Fruit fly (Drosophila melanogaster): Measurements from ENCODE around the gene Diap1.

Diap1 gene

DNA sequence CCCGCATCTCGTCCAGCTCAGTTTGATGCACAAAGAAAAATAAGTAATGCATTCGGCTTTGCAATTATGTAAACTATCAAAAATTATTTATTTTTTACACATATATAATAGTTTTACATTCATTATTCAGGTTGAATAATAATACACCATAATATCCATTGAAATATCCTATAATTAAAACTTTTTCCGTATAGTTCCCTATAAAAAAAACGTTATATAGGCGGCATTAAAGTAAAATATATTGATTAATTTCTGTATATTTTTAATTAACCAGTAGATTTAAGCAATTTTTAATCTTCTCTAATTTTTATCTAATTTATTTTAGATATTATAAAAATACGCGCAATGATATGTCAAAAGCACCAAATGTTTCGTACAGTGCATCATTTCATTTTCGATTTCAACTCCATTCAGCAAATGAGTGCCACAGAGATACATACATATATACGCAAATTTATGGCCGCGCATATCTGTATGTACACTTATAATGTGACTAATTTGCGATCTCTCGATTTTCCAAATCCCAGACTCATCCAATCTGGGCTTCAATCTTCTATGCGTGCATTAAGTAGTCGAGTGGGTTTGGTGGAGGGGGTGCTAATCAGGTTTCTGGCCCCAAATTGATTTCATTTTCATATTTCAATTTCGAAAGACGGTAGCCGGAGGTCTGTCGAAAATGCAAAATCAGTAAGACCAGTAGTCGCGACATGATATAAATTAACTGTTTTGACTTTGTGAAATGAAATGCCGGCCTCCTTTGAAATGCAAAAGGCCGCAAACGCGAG lies 37.4 kb downstream of the Diap1 start (continued):
- TF ChIP-seq H15 (GFP tag; IDR thresholded peaks at IDR 0.05), result no peak
- TF ChIP-seq CG11398 (GFP tag; optimal IDR thresholded peaks at IDR 0.05), result no peak
- TF ChIP-seq chm (GFP tag; IDR thresholded peaks at IDR 0.05), result no peak
- no peak for TF ChIP-seq pum (GFP tag; optimal IDR thresholded peaks at IDR 0.05)
- no peak for TF ChIP-seq zfh1 (GFP tag; IDR thresholded peaks at IDR 0.05)
- TF ChIP-seq CG14710 (tag; optimal IDR thresholded peaks at IDR 0.05), result peak; percentile 48
- no peak for TF ChIP-seq CG1024 (GFP tag; IDR thresholded peaks at IDR 0.05)
- TF ChIP-seq CG9932 (GFP tag; IDR thresholded peaks at IDR 0.05), result no peak
- no peak for TF ChIP-seq Usf (GFP tag; optimal IDR thresholded peaks at IDR 0.05)
- no peak for TF ChIP-seq pzg (GFP tag; optimal IDR thresholded peaks at IDR 0.05)
- no peak for TF ChIP-seq mld (GFP tag; IDR thresholded peaks at IDR 0.05; ENCODE audit: partially characterized antibody)
- peak in 1 of 2 experiments; percentile 3 for TF ChIP-seq bsh (GFP tag; optimal IDR thresholded peaks at IDR 0.05)
- no peak for TF ChIP-seq CG7963 (GFP tag; IDR thresholded peaks at IDR 0.05; ENCODE audit: partially characterized antibody)
- no peak for TF ChIP-seq ac (GFP tag; optimal IDR thresholded peaks at IDR 0.05)
- no peak for TF ChIP-seq HHEX (GFP tag; optimal IDR thresholded peaks at IDR 0.05)
- no peak for TF ChIP-seq CG12659 (GFP tag; optimal IDR thresholded peaks at IDR 0.05)
- peak; percentile 28 for TF ChIP-seq Oli (tag; optimal IDR thresholded peaks at IDR 0.05)
- no peak for TF ChIP-seq CG9797 (GFP tag; optimal IDR thresholded peaks at IDR 0.05)
- no peak for TF ChIP-seq pfk (GFP tag; optimal IDR thresholded peaks at IDR 0.05)
- peak; percentile 42 for TF ChIP-seq CG15269 (tag; optimal IDR thresholded peaks at IDR 0.05)
- TF ChIP-seq seq (GFP tag; IDR thresholded peaks at IDR 0.05), result no peak
- no peak for TF ChIP-seq Jarid2 (GFP tag; optimal IDR thresholded peaks at IDR 0.05)
- TF ChIP-seq lbe (GFP tag; optimal IDR thresholded peaks at IDR 0.05), result no peak
- TF ChIP-seq CG8478 (optimal IDR thresholded peaks at IDR 0.05), result no peak
- TF ChIP-seq CG2120 (GFP tag; optimal IDR thresholded peaks at IDR 0.05), result no peak
- no peak for TF ChIP-seq Bdp1 (GFP tag; optimal IDR thresholded peaks at IDR 0.05)
- peak; percentile 33 for TF ChIP-seq Ssrp (tag; optimal IDR thresholded peaks at IDR 0.05)
- no peak for TF ChIP-seq CG17359 (tag; optimal IDR thresholded peaks at IDR 0.05)
- TF ChIP-seq Ada2b (GFP tag; IDR thresholded peaks at IDR 0.05), result no peak
- TF ChIP-seq grau (tag; optimal IDR thresholded peaks at IDR 0.05), result peak; percentile 39
- peak; percentile 60 for TF ChIP-seq dmrt11E (tag; optimal IDR thresholded peaks at IDR 0.05)
- TF ChIP-seq CG18262 (tag; optimal IDR thresholded peaks at IDR 0.05), result peak; percentile 70
- TF ChIP-seq CG7357 (GFP tag; IDR thresholded peaks at IDR 0.05), result no peak
- no peak for TF ChIP-seq Drgx (GFP tag; IDR thresholded peaks at IDR 0.05)
- TF ChIP-seq CTCF (GFP tag; optimal IDR thresholded peaks at IDR 0.05), result no peak
- TF ChIP-seq sisA (GFP tag; IDR thresholded peaks at IDR 0.05), result no peak
- no peak for TF ChIP-seq sob (GFP tag; IDR thresholded peaks at IDR 0.05)
- no peak for TF ChIP-seq psq (GFP tag; optimal IDR thresholded peaks at IDR 0.05)
- no peak for TF ChIP-seq knrl (GFP tag; IDR thresholded peaks at IDR 0.05; ENCODE audit: partially characterized antibody)
- no peak for TF ChIP-seq klu (GFP tag; IDR thresholded peaks at IDR 0.05)
- no peak for TF ChIP-seq CG18599 (GFP tag; optimal IDR thresholded peaks at IDR 0.05)
- peak; percentile 80 for TF ChIP-seq CG17361 (GFP tag; IDR thresholded peaks at IDR 0.05)
- TF ChIP-seq Vsx1 (GFP tag; optimal IDR thresholded peaks at IDR 0.05), result peak; percentile 25
- no peak for TF ChIP-seq mirr (GFP tag; optimal IDR thresholded peaks at IDR 0.05)
- peak; percentile 63 for TF ChIP-seq abd-A (tag; optimal IDR thresholded peaks at IDR 0.05)
- TF ChIP-seq CG11560 (tag; IDR thresholded peaks at IDR 0.05), result no peak
- TF ChIP-seq CG10321 (GFP tag; IDR thresholded peaks at IDR 0.05), result no peak
- TF ChIP-seq btn (GFP tag; optimal IDR thresholded peaks at IDR 0.05), result no peak
- TF ChIP-seq Hand (GFP tag; optimal IDR thresholded peaks at IDR 0.05), result no peak
- no peak for TF ChIP-seq Dad (GFP tag; optimal IDR thresholded peaks at IDR 0.05)
- no peak for TF ChIP-seq CG9609 (GFP tag; optimal IDR thresholded peaks at IDR 0.05)
